Worm (Caenorhabditis elegans): Measurements from ENCODE around the gene C17C3.9.

The C17C3.9 gene

ce11 chrII:5574925-5575324, 42.8 kb upstream of the C17C3.9 start:
- no peak for TF ChIP-seq mls-2 (tag; optimal IDR thresholded peaks at IDR 0.05)
- TF ChIP-seq elt-3 (tag; optimal IDR thresholded peaks at IDR 0.05) = no peak
- TF ChIP-seq zip-8 (tag; optimal IDR thresholded peaks at IDR 0.05) = no peak
- TF ChIP-seq sptf-1 (tag; optimal IDR thresholded peaks at IDR 0.05) = no peak
- TF ChIP-seq ztf-11 (tag; optimal IDR thresholded peaks at IDR 0.05) = no peak
- TF ChIP-seq nhr-28 (tag; optimal IDR thresholded peaks at IDR 0.05) = no peak
- TF ChIP-seq ceh-83 (GFP tag; optimal IDR thresholded peaks at IDR 0.05) = no peak
- no peak for TF ChIP-seq blmp-1 (tag; optimal IDR thresholded peaks at IDR 0.05)
- TF ChIP-seq hlh-1 (tag; optimal IDR thresholded peaks at IDR 0.05) = no peak

ce11 chrII:5572082-5572746, 40.1 kb upstream of the C17C3.9 start:
- no peak for TF ChIP-seq blmp-1 (tag; optimal IDR thresholded peaks at IDR 0.05)
- TF ChIP-seq unc-62 (GFP tag; optimal IDR thresholded peaks at IDR 0.05) = no peak
- TF ChIP-seq sem-2 (GFP tag; optimal IDR thresholded peaks at IDR 0.05) = no peak
- TF ChIP-seq mab-5 (tag; optimal IDR thresholded peaks at IDR 0.05) = no peak
- TF ChIP-seq ztf-11 (tag; optimal IDR thresholded peaks at IDR 0.05) = no peak
- TF ChIP-seq ces-1 (GFP tag; optimal IDR thresholded peaks at IDR 0.05) = no peak
- no peak for TF ChIP-seq elt-1 (tag; optimal IDR thresholded peaks at IDR 0.05; ENCODE audit: borderline replicate concordance, insufficient read depth)
- TF ChIP-seq hlh-1 (tag; optimal IDR thresholded peaks at IDR 0.05) = no peak
- no peak for TF ChIP-seq sptf-1 (tag; optimal IDR thresholded peaks at IDR 0.05)

DNA sequence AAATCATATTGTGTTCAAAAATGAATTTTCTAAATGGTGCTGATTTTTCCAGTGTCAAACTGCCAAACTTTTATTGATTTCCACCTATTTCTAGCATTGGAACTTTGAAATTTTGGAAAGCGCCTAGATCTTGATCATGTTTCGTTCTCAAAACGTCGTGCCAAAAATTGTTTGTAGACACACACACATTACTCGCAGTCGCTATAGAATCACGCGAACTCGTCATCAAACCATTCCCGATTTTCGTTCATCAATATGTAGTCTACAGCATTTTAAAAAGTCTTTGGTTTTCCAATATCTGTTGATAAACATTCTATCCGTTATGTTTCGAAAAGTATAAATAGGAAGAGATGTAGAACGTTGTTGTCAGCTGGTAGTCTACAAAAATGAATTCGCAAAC, 38.2 kb upstream of the C17C3.9 start, which contains the start of the genes C17C3.1 and C17C3.15:
C17C3.1 (plus strand) TSS at position 301 of the 400 bp plus-strand sequence.
C17C3.15 (plus strand) TSS at position 383 of the 400 bp plus-strand sequence.
- no peak for TF ChIP-seq unc-39 (tag; optimal IDR thresholded peaks at IDR 0.05)
- TF ChIP-seq ceh-83 (GFP tag; optimal IDR thresholded peaks at IDR 0.05) = no peak
- no peak for TF ChIP-seq bed-3 (GFP tag; optimal IDR thresholded peaks at IDR 0.05)
- TF ChIP-seq nhr-76 (tag; optimal IDR thresholded peaks at IDR 0.05) = no peak
- no peak for TF ChIP-seq tbx-8 (GFP tag; optimal IDR thresholded peaks at IDR 0.05)
- no peak for TF ChIP-seq ces-1 (GFP tag; optimal IDR thresholded peaks at IDR 0.05)
- TF ChIP-seq mls-2 (tag; optimal IDR thresholded peaks at IDR 0.05) = no peak
- no peak for TF ChIP-seq hlh-1 (tag; optimal IDR thresholded peaks at IDR 0.05)
- no peak for TF ChIP-seq zip-8 (tag; optimal IDR thresholded peaks at IDR 0.05)
- TF ChIP-seq elt-3 (tag; optimal IDR thresholded peaks at IDR 0.05) = no peak
- no peak for TF ChIP-seq snpc-4 (tag; optimal IDR thresholded peaks at IDR 0.05)
- no peak for TF ChIP-seq blmp-1 (tag; optimal IDR thresholded peaks at IDR 0.05)
- no peak for TF ChIP-seq cnd-1 (tag; optimal IDR thresholded peaks at IDR 0.05)
- no peak for TF ChIP-seq sem-2 (GFP tag; optimal IDR thresholded peaks at IDR 0.05)
- no peak for TF ChIP-seq M03D4.4 (tag; optimal IDR thresholded peaks at IDR 0.05)

DNA sequence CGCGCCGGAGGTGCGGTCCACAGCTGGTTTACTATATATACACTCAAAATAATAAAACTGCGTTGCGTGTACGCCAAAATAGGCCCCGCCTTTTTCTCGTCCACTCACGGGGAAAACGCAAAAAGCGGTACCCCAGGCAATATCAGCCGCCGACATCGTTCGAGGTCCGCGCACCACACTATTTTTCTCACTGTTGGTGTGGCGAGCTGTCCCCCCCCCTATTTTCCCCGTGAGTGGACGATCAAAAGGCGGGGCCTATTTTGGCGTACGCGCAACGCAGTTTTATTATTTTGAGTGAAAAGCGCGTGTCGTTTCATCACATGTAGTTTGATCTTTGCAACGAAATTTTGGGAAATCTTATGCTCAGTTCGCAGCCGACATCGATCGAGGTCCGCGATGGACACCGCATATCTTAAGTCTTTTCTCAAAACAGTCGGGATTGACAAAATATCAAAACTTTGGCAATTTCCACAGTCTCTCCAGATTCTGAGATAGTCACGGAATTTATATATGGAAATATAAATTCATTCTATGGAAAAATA, 33.1 kb upstream of the C17C3.9 start:
- TF ChIP-seq sptf-1 (tag; optimal IDR thresholded peaks at IDR 0.05) = no peak
- no peak for TF ChIP-seq tbx-8 (GFP tag; optimal IDR thresholded peaks at IDR 0.05)
- no peak for TF ChIP-seq nhr-237 (tag; optimal IDR thresholded peaks at IDR 0.05)
- TF ChIP-seq unc-62 (GFP tag; optimal IDR thresholded peaks at IDR 0.05) = no peak
- no peak for TF ChIP-seq snpc-4 (tag; optimal IDR thresholded peaks at IDR 0.05)

ce11 chrII:5561392-5561791, 29.3 kb upstream of the C17C3.9 start, which contains the start of gene C17C3.3:
Gene C17C3.3 (plus strand): TSS chrII:5561737.
- TF ChIP-seq drap-1 (GFP tag; optimal IDR thresholded peaks at IDR 0.05) = no peak
- TF ChIP-seq bed-3 (GFP tag; optimal IDR thresholded peaks at IDR 0.05) = no peak
- TF ChIP-seq ham-2 (GFP tag; optimal IDR thresholded peaks at IDR 0.05) = no peak
- TF ChIP-seq sem-2 (GFP tag; optimal IDR thresholded peaks at IDR 0.05) = no peak
- no peak for TF ChIP-seq tbx-8 (GFP tag; optimal IDR thresholded peaks at IDR 0.05)
- no peak for TF ChIP-seq mab-5 (tag; optimal IDR thresholded peaks at IDR 0.05)
- no peak for TF ChIP-seq ceh-83 (GFP tag; optimal IDR thresholded peaks at IDR 0.05)
- no peak for TF ChIP-seq unc-39 (tag; optimal IDR thresholded peaks at IDR 0.05)

DNA sequence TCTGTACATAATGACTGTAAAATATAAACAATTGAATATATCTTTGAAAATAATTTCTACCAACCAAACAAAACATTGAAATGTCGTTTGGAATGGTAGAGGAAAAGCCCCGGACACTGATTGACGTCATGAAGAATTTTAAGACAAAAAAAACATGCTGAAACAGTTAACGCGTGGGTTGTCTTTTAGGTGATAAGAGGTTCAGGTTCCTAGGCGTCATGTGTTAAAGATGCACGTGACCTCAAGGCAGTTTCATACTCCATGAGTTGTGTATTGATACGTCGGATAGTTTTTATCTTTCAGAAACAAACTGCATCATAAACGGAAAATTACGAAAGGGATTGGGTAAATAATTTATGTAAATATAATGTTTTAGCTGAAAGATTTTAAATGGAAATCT, 25.1 kb upstream of the C17C3.9 start:
- TF ChIP-seq ceh-43 (GFP tag; optimal IDR thresholded peaks at IDR 0.05) (no peak), lsy-2 (tag; optimal IDR thresholded peaks at IDR 0.05) (no peak), zip-8 (tag; optimal IDR thresholded peaks at IDR 0.05) (no peak), mep-1 (tag; optimal IDR thresholded peaks at IDR 0.05) (no peak), lin-13 (tag; optimal IDR thresholded peaks at IDR 0.05) (no peak), bed-3 (GFP tag; optimal IDR thresholded peaks at IDR 0.05) (no peak), lin-32 (GFP tag; optimal IDR thresholded peaks at IDR 0.05) (no peak)
